Fruit fly (Drosophila melanogaster): ENCODE results near the gene CG33116.

CG33116 gene

DNA sequence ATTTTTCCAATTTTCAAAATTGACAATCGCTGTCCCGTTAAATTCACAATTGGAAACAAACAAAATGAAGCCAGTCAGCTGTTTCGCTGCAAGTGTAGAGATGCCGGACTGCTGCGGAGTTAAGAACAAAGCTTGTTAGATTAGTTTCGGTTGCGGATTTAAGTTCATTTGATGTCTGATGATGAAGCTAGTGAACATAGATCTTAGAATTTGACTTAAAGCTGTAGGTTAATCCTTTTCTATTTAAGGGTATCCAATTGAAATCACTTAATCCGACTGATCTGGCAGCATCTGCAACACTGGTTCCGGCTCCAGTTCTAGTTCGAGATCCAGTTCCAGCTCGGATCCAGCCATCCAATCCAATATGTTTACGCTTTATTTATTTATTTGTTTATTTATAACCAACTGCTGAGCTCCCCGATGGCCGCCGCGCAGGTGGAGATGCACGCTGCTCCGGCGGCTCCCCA, 50.7 kb downstream of the CG33116 start, which contains the start of the genes PCNA2 and CG10366 (continued):
- peak; percentile 56 for TF ChIP-seq Meics (GFP tag; optimal IDR thresholded peaks at IDR 0.05)
- TF ChIP-seq ken (GFP tag; IDR thresholded peaks at IDR 0.05), result peak; percentile 63; the same call in 1 of the 3 replicates
- peak; percentile 12 for TF ChIP-seq trh (GFP tag; optimal IDR thresholded peaks at IDR 0.05)
- TF ChIP-seq CG12071 (GFP tag; optimal IDR thresholded peaks at IDR 0.05), result no peak
- peak; percentile 54; the same call in 1 of the 2 replicates for TF ChIP-seq seq (GFP tag; IDR thresholded peaks at IDR 0.05)
- peak; percentile 25 for TF ChIP-seq CG6854 (GFP tag; optimal IDR thresholded peaks at IDR 0.05)
- TF ChIP-seq CG31441 (GFP tag; IDR thresholded peaks at IDR 0.05), result peak; percentile 54
- TF ChIP-seq trem (tag; optimal IDR thresholded peaks at IDR 0.05), result peak; percentile 88
- no peak for TF ChIP-seq Tbp (GFP tag; optimal IDR thresholded peaks at IDR 0.05)
- peak; percentile 4 for TF ChIP-seq CG11723 (GFP tag; optimal IDR thresholded peaks at IDR 0.05)
- TF ChIP-seq HLHmδ (GFP tag; optimal IDR thresholded peaks at IDR 0.05), result no peak
- peak; percentile 43; the same call in 1 of the 2 replicates for TF ChIP-seq CG17328 (GFP tag; IDR thresholded peaks at IDR 0.05)
- TF ChIP-seq dysf (GFP tag; IDR thresholded peaks at IDR 0.05), result peak; percentile 44; the same call in 2 of the 3 replicates
- peak in 1 of 2 experiments; percentile 60 for TF ChIP-seq bsh (GFP tag; optimal IDR thresholded peaks at IDR 0.05)
- TF ChIP-seq hb (GFP tag; IDR thresholded peaks at IDR 0.05; ENCODE audit: partially characterized antibody), result no peak
- TF ChIP-seq CG10654 (GFP tag; optimal IDR thresholded peaks at IDR 0.05), result peak; percentile 70
- TF ChIP-seq Rfx (GFP tag; IDR thresholded peaks at IDR 0.05), result peak; percentile 79
- TF ChIP-seq CG13424 (tag; optimal IDR thresholded peaks at IDR 0.05), result peak; percentile 81
- TF ChIP-seq CG15514 (GFP tag; optimal IDR thresholded peaks at IDR 0.05), result peak; percentile 100
- peak; percentile 32 for TF ChIP-seq CG2202 (tag; optimal IDR thresholded peaks at IDR 0.05)
- peak; percentile 62; the same call in 1 of the 3 replicates for TF ChIP-seq CG34224 (GFP tag; IDR thresholded peaks at IDR 0.05; ENCODE audit: partially characterized antibody)
- TF ChIP-seq ac (GFP tag; optimal IDR thresholded peaks at IDR 0.05), result no peak
- no peak for TF ChIP-seq CG2129 (GFP tag; IDR thresholded peaks at IDR 0.05; ENCODE audit: partially characterized antibody)
- peak; percentile 43; the same call in 1 of the 2 replicates for TF ChIP-seq al (GFP tag; IDR thresholded peaks at IDR 0.05)
- peak; percentile 60 for TF ChIP-seq mirr (GFP tag; optimal IDR thresholded peaks at IDR 0.05)
- TF ChIP-seq Poxn (GFP tag; IDR thresholded peaks at IDR 0.05), result no peak
- peak; percentile 77 for TF ChIP-seq mam (GFP tag; optimal IDR thresholded peaks at IDR 0.05)
- TF ChIP-seq Chrac-16 (GFP tag; optimal IDR thresholded peaks at IDR 0.05), result peak; percentile 75
- TF ChIP-seq pfk (GFP tag; optimal IDR thresholded peaks at IDR 0.05), result no peak
- no peak for TF ChIP-seq Drgx (GFP tag; IDR thresholded peaks at IDR 0.05)
- TF ChIP-seq B-H2 (GFP tag; optimal IDR thresholded peaks at IDR 0.05), result peak; percentile 70
- TF ChIP-seq Fer3 (tag; optimal IDR thresholded peaks at IDR 0.05), result peak; percentile 63
- TF ChIP-seq CG14860 (GFP tag; IDR thresholded peaks at IDR 0.05; ENCODE audit: partially characterized antibody), result no peak
- TF ChIP-seq CG13287 (GFP tag; IDR thresholded peaks at IDR 0.05; ENCODE audit: partially characterized antibody), result peak; percentile 68
- peak; percentile 52; the same call in 1 of the 2 replicates for TF ChIP-seq NFAT (GFP tag; IDR thresholded peaks at IDR 0.05)
- TF ChIP-seq Vsx1 (GFP tag; optimal IDR thresholded peaks at IDR 0.05), result no peak
- peak; percentile 90 for TF ChIP-seq phol (tag; optimal IDR thresholded peaks at IDR 0.05)
- TF ChIP-seq CG10209 (GFP tag; optimal IDR thresholded peaks at IDR 0.05), result peak; percentile 42
- TF ChIP-seq Dad (GFP tag; optimal IDR thresholded peaks at IDR 0.05), result peak; percentile 69
- peak in 1 of 2 experiments; percentile 87 for TF ChIP-seq insv (GFP tag; optimal IDR thresholded peaks at IDR 0.05)
- no peak for TF ChIP-seq ash1 (GFP tag; optimal IDR thresholded peaks at IDR 0.05)
- TF ChIP-seq wdn (GFP tag; IDR thresholded peaks at IDR 0.05), result peak; percentile 66
- TF ChIP-seq sc (optimal IDR thresholded peaks at IDR 0.05), result no peak
- no peak for TF ChIP-seq sc (GFP tag; optimal IDR thresholded peaks at IDR 0.05)
- peak; percentile 60 for TF ChIP-seq CG18011 (GFP tag; optimal IDR thresholded peaks at IDR 0.05)
- peak; percentile 74 for TF ChIP-seq shn (GFP tag; optimal IDR thresholded peaks at IDR 0.05)
- no peak for TF ChIP-seq org-1 (GFP tag; optimal IDR thresholded peaks at IDR 0.05)
- peak; percentile 55 for TF ChIP-seq Sry-δ (GFP tag; optimal IDR thresholded peaks at IDR 0.05)
- peak; percentile 47 for TF ChIP-seq BEAF-32 (GFP tag; optimal IDR thresholded peaks at IDR 0.05)
- peak; percentile 17 for TF ChIP-seq Spps (tag; optimal IDR thresholded peaks at IDR 0.05)
